Worm (Caenorhabditis elegans): Measurements from ENCODE around the gene Y38F1A.1.

ce11 chrII:12965589-12965988 lies 11.0 kb upstream of the Y38F1A.1 start:
- TF ChIP-seq mdl-1 (tag; optimal IDR thresholded peaks at IDR 0.05) (no peak), egl-27 (tag; optimal IDR thresholded peaks at IDR 0.05) (no peak), egl-13 (tag; optimal IDR thresholded peaks at IDR 0.05) (no peak), unc-86 (tag; optimal IDR thresholded peaks at IDR 0.05) (no peak), alr-1 (tag; optimal IDR thresholded peaks at IDR 0.05; ENCODE audit: borderline replicate concordance) (no peak), zag-1 (tag; optimal IDR thresholded peaks at IDR 0.05) (no peak), blmp-1 (tag; optimal IDR thresholded peaks at IDR 0.05) (peak; percentile 29), unc-30 (tag; optimal IDR thresholded peaks at IDR 0.05) (no peak), skn-1 (tag; optimal IDR thresholded peaks at IDR 0.05) (no peak)

Data from whole organism, L1 larva.